Worm (Caenorhabditis elegans) whole organism, L2 larva: ENCODE data around the gene F37A8.1.

Experiments used
- C34F6.9 ChIP-seq: fragments of 150-350 bp; optimal IDR thresholded peaks from 2 replicates; lab custom pipeline; 2014; ENCODE audit warnings: missing biosample characterization, missing genetic modification characterization
- F13H6.1 ChIP-seq: sonication (generic microtip); optimal IDR thresholded peaks from 2 replicates; lab custom pipeline; 2016; ENCODE audit warnings: missing genetic modification characterization, missing compliant biosample characterization
- R02D3.7 ChIP-seq: fragments of 150-350 bp; optimal IDR thresholded peaks from 2 replicates; lab custom pipeline; 2014; ENCODE audit warnings: missing biosample characterization, missing genetic modification characterization
- Y55F3AM.14 ChIP-seq: fragments of 200-800 bp; sonication (Bioruptor generic); optimal IDR thresholded peaks from 2 replicates; lab custom pipeline; 2018; ENCODE audit warnings: mild to moderate bottlenecking, missing genetic modification characterization, missing compliant biosample characterization
- ZK546.5 ChIP-seq: sonication (generic microtip); optimal IDR thresholded peaks from 2 replicates; lab custom pipeline; 2017; ENCODE audit warnings: missing biosample characterization, missing genetic modification characterization
- aly-2 ChIP-seq: fragments of 150-350 bp; optimal IDR thresholded peaks from 2 replicates; lab custom pipeline; 2014; ENCODE audit warnings: missing biosample characterization, missing genetic modification characterization
- blmp-1 ChIP-seq: sonication (generic microtip); optimal IDR thresholded peaks from 2 replicates; lab custom pipeline; 2017; ENCODE audit warnings: missing genetic modification characterization, mild to moderate bottlenecking, missing compliant biosample characterization, antibody characterized with exemption, moderate library complexity; ENCODE audit not compliant: insufficient read depth
- crh-2 ChIP-seq: sonication (generic microtip); optimal IDR thresholded peaks from 2 replicates; lab custom pipeline; 2017; ENCODE audit warnings: missing biosample characterization, missing genetic modification characterization
- dmd-4 ChIP-seq: sonication (generic microtip); optimal IDR thresholded peaks from 2 replicates; lab custom pipeline; 2017; ENCODE audit warnings: missing biosample characterization, missing genetic modification characterization
- egl-27 ChIP-seq: sonication (generic microtip); optimal IDR thresholded peaks from 3 replicates; lab custom pipeline; 2017; ENCODE audit warnings: missing biosample characterization, missing genetic modification reagents, missing genetic modification characterization
- elt-1 ChIP-seq: fragments of 150-350 bp; optimal IDR thresholded peaks from 2 replicates; lab custom pipeline; 2014; ENCODE audit warnings: missing biosample characterization, missing genetic modification characterization
- fos-1 ChIP-seq: fragments of 150-350 bp; optimal IDR thresholded peaks from 2 replicates; lab custom pipeline; 2014; ENCODE audit warnings: missing biosample characterization, missing genetic modification characterization
- gmeb-1 ChIP-seq: fragments of 150-350 bp; optimal IDR thresholded peaks from 2 replicates; lab custom pipeline; 2014; ENCODE audit warnings: missing biosample characterization, missing genetic modification characterization
- lin-11 ChIP-seq: fragments of 150-350 bp; sonication (generic microtip); optimal IDR thresholded peaks from 2 replicates; lab custom pipeline; 2014; ENCODE audit warnings: missing biosample characterization, missing genetic modification characterization, inconsistent platforms, mixed read lengths
- lin-39 ChIP-seq: fragments of 150-350 bp; optimal IDR thresholded peaks from 2 replicates; lab custom pipeline; 2014; ENCODE audit warnings: missing biosample characterization, missing genetic modification reagents, missing genetic modification characterization
- lsy-2 ChIP-seq, 2 experiments: fragments of 150-350 bp in 1 of 2; sonication (generic microtip) in 1 of 2; optimal IDR thresholded peaks; 2 replicates each; lab custom pipeline; 2014 to 2017; ENCODE audit warnings: missing biosample characterization in 2 of 2, missing genetic modification characterization in 2 of 2
- mab-5 ChIP-seq: fragments of 150-350 bp; optimal IDR thresholded peaks from 2 replicates; lab custom pipeline; 2014; ENCODE audit warnings: missing biosample characterization, missing genetic modification characterization
- mbf-1 ChIP-seq: sonication (generic microtip); optimal IDR thresholded peaks from 2 replicates; lab custom pipeline; 2017; ENCODE audit warnings: missing biosample characterization, missing genetic modification characterization
- mdl-1 ChIP-seq, 2 experiments: fragments of 150-350 bp in 1 of 2; sonication (generic microtip) in 1 of 2; optimal IDR thresholded peaks; 2 replicates each; lab custom pipeline; 2017; ENCODE audit warnings: missing biosample characterization in 2 of 2, missing genetic modification characterization in 2 of 2
- nhr-10 ChIP-seq: sonication (generic microtip); optimal IDR thresholded peaks from 2 replicates; lab custom pipeline; 2017; ENCODE audit warnings: missing biosample characterization, missing genetic modification characterization
- nhr-12 ChIP-seq: fragments of 150-350 bp; optimal IDR thresholded peaks from 2 replicates; lab custom pipeline; 2014; ENCODE audit warnings: missing biosample characterization, missing genetic modification characterization
- nhr-129 ChIP-seq: fragments of 150-350 bp; optimal IDR thresholded peaks from 2 replicates; lab custom pipeline; 2014; ENCODE audit warnings: missing biosample characterization, missing genetic modification characterization
- nhr-21 ChIP-seq: fragments of 150-350 bp; optimal IDR thresholded peaks from 2 replicates; lab custom pipeline; 2014; ENCODE audit warnings: missing biosample characterization, missing genetic modification characterization
- nhr-23 ChIP-seq: fragments of 150-350 bp; optimal IDR thresholded peaks from 2 replicates; lab custom pipeline; 2014; ENCODE audit warnings: missing biosample characterization, missing genetic modification reagents, missing genetic modification characterization
- nhr-25 ChIP-seq: fragments of 150-350 bp; sonication (generic microtip); optimal IDR thresholded peaks from 3 replicates; lab custom pipeline; 2014; ENCODE audit warnings: missing biosample characterization, missing genetic modification characterization
- nhr-6 ChIP-seq: fragments of 150-350 bp; optimal IDR thresholded peaks from 2 replicates; lab custom pipeline; 2014; ENCODE audit warnings: missing biosample characterization, missing genetic modification characterization
- nhr-77 ChIP-seq: fragments of 150-350 bp; optimal IDR thresholded peaks from 2 replicates; lab custom pipeline; 2014; ENCODE audit warnings: missing biosample characterization, missing genetic modification characterization
- peb-1 ChIP-seq: fragments of 150-350 bp; optimal IDR thresholded peaks from 2 replicates; lab custom pipeline; 2014; ENCODE audit warnings: missing biosample characterization, missing genetic modification characterization
- sem-4 ChIP-seq: fragments of 150-350 bp; optimal IDR thresholded peaks from 2 replicates; lab custom pipeline; 2014; ENCODE audit warnings: missing biosample characterization, missing genetic modification reagents, missing genetic modification characterization
- skn-1 ChIP-seq: sonication (generic microtip); optimal IDR thresholded peaks from 2 replicates; lab custom pipeline; 2017; ENCODE audit warnings: missing biosample characterization, missing genetic modification characterization
- sma-9 ChIP-seq, 2 experiments: fragments of 150-350 bp in 1 of 2; sonication (generic microtip) in 1 of 2; optimal IDR thresholded peaks; 2 replicates each; lab custom pipeline; 2014 to 2016; ENCODE audit warnings: missing genetic modification characterization in 2 of 2, mild to moderate bottlenecking in 1 of 2, missing biosample characterization in 1 of 2, missing compliant biosample characterization in 1 of 2, missing genetic modification reagents in 1 of 2, moderate library complexity in 1 of 2
- unc-55 ChIP-seq: fragments of 150-350 bp; sonication (generic microtip); optimal IDR thresholded peaks from 3 replicates; lab custom pipeline; 2014; ENCODE audit warnings: missing biosample characterization, missing genetic modification reagents, missing genetic modification characterization
- unc-62 ChIP-seq: fragments of 150-350 bp; optimal IDR thresholded peaks from 2 replicates; lab custom pipeline; 2014; ENCODE audit warnings: missing biosample characterization, missing genetic modification reagents, missing genetic modification characterization
- zag-1 ChIP-seq: fragments of 150-350 bp; optimal IDR thresholded peaks from 2 replicates; lab custom pipeline; 2014; ENCODE audit warnings: missing biosample characterization, missing genetic modification characterization
- ztf-11 ChIP-seq: sonication (generic microtip); optimal IDR thresholded peaks from 2 replicates; lab custom pipeline; 2017; ENCODE audit warnings: missing biosample characterization, missing genetic modification characterization

The F37A8.1 gene

ce11 chrIII:3927450-3927849, 786 bp upstream of the F37A8.1 start (continued):
- TF ChIP-seq mbf-1 (tag; lab: Kevin White, UChicago) = no peak
- no peak for TF ChIP-seq nhr-25 (tag; lab: Kevin White, UChicago)
- TF ChIP-seq crh-2 (tag; lab: Kevin White, UChicago) = no peak
- TF ChIP-seq nhr-6 (tag; lab: Kevin White, UChicago) = no peak
- TF ChIP-seq nhr-21 (tag; lab: Kevin White, UChicago) = no peak
- TF ChIP-seq unc-55 (GFP tag; lab: Kevin White, UChicago) = no peak
- peak; percentile 40 for TF ChIP-seq C34F6.9 (tag; lab: Kevin White, UChicago)
- TF ChIP-seq sma-9 (GFP tag; optimal IDR thresholded peaks at IDR 0.05; lab: Kevin White, UChicago) = peak; percentile 46
- TF ChIP-seq sma-9 (tag; optimal IDR thresholded peaks at IDR 0.05; lab: Kevin White, UChicago) = no peak

- TF ChIP-seq mbf-1 (tag; lab: Kevin White, UChicago) (no peak), gmeb-1 (tag; lab: Kevin White, UChicago) (no peak), nhr-23 (tag; lab: Kevin White, UChicago) (no peak), R02D3.7 (no peak), aly-2 (tag; lab: Kevin White, UChicago) (no peak), egl-27 (tag; lab: Kevin White, UChicago) (no peak), unc-62 (GFP tag; lab: Kevin White, UChicago) (no peak), nhr-12 (tag; lab: Kevin White, UChicago) (no peak), nhr-21 (tag; lab: Kevin White, UChicago) (no peak), lin-39 (tag; lab: Kevin White, UChicago) (no peak), lin-11 (tag; lab: Kevin White, UChicago) (no peak)
- TF ChIP-seq, all 48 proteins: peak for 0
Observed at ce11 chrIII:3931423-3931822, 3.2 kb downstream of the F37A8.1 start, which contains the start of gene F37A8.2. TSS of gene F37A8.2 (minus strand) at chrIII:3931523.

DNA sequence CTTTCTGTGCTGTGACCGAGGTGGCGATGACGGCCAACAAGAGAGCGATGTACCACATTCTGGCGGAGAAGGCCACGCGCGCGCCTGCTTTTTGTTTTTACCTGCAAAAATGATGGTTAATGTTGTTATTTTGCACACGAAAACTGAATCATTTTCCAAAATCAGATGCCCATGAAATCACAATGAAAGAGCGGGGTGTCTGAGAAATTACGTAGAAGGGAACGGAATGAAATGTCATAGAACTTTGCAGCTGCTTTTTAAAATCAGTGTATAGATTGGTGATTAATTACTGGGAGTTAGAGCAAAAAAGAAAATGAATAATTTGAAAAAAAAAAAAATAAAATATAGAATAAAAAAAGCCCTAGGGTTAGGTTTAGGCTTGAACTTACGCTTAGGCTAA, 7.6 kb downstream of the F37A8.1 start, which contains the start of gene npl-10:
Gene npl-10 (minus strand): TSS at position 101 of the 400 bp plus-strand sequence.
- TF ChIP-seq blmp-1 (tag; lab: Kevin White, UChicago) = no peak
- no peak for TF ChIP-seq peb-1
- no peak for TF ChIP-seq sma-9 (GFP tag; optimal IDR thresholded peaks at IDR 0.05; lab: Kevin White, UChicago)
- no peak for TF ChIP-seq sma-9 (tag; optimal IDR thresholded peaks at IDR 0.05; lab: Kevin White, UChicago)
- TF ChIP-seq nhr-10 (tag; lab: Kevin White, UChicago) = no peak
- no peak for TF ChIP-seq aly-2 (tag; lab: Kevin White, UChicago)
- TF ChIP-seq nhr-12 (tag; lab: Kevin White, UChicago) = no peak
- TF ChIP-seq dmd-4 (tag; lab: Kevin White, UChicago) = no peak
- no peak for TF ChIP-seq crh-2 (tag; lab: Kevin White, UChicago)
- TF ChIP-seq nhr-129 (tag; lab: Kevin White, UChicago) = no peak
- no peak for TF ChIP-seq mbf-1 (tag; lab: Kevin White, UChicago)
- no peak for TF ChIP-seq lin-11 (tag; lab: Kevin White, UChicago)
- no peak for TF ChIP-seq sem-4 (tag; lab: Kevin White, UChicago)

DNA sequence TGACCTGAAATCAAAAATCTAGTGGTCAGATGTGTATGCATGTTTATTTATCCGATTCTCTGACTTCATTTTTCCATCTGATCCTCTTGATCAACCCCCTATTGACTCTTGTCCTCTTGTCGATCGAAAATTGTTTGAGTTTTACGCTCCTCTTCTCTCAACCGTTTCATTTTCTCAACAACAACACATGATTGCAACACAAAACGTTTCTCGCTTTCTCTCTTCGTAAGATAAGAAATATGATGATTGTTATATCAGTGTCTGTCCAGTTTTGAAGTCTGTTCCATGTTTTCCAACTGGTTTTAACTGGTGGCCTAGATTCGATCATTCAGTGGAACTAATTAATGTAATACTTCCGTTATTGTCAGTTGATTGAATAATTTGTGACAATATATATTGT, 23.8 kb downstream of the F37A8.1 start:
- TF ChIP-seq nhr-12 (tag; lab: Kevin White, UChicago) = no peak
- no peak for TF ChIP-seq nhr-23 (tag; lab: Kevin White, UChicago)
- no peak for TF ChIP-seq blmp-1 (tag; lab: Kevin White, UChicago)
- TF ChIP-seq nhr-129 (tag; lab: Kevin White, UChicago) = peak; percentile 81
- no peak for TF ChIP-seq elt-1
- TF ChIP-seq F13H6.1 (tag; lab: Kevin White, UChicago) = peak; percentile 4
- TF ChIP-seq mab-5 (tag; lab: Kevin White, UChicago) = no peak
- peak; percentile 36 for TF ChIP-seq gmeb-1 (tag; lab: Kevin White, UChicago)
- no peak for TF ChIP-seq mdl-1 (tag; optimal IDR thresholded peaks at IDR 0.05; lab: Kevin White, UChicago)
- peak; percentile 9 for TF ChIP-seq fos-1 (tag; lab: Kevin White, UChicago)
- peak; percentile 5 for TF ChIP-seq crh-2 (tag; lab: Kevin White, UChicago)
- no peak for TF ChIP-seq mbf-1 (tag; lab: Kevin White, UChicago)
- TF ChIP-seq unc-55 (GFP tag; lab: Kevin White, UChicago) = no peak
- no peak for TF ChIP-seq ZK546.5 (tag; lab: Kevin White, UChicago)
- peak; percentile 58 for TF ChIP-seq sma-9 (GFP tag; optimal IDR thresholded peaks at IDR 0.05; lab: Kevin White, UChicago)
- TF ChIP-seq sma-9 (tag; optimal IDR thresholded peaks at IDR 0.05; lab: Kevin White, UChicago) = no peak
- no peak for TF ChIP-seq Y55F3AM.14
- no peak for TF ChIP-seq dmd-4 (tag; lab: Kevin White, UChicago)
- no peak for TF ChIP-seq skn-1 (tag; lab: Kevin White, UChicago)
- peak in 1 of 2 experiments; percentile 37 for TF ChIP-seq lsy-2 (tag; optimal IDR thresholded peaks at IDR 0.05; lab: Kevin White, UChicago)
- TF ChIP-seq ztf-11 = no peak
- TF ChIP-seq nhr-25 (tag; lab: Kevin White, UChicago) = peak; percentile 33
- TF ChIP-seq nhr-77 (tag; lab: Kevin White, UChicago) = no peak
- no peak for TF ChIP-seq zag-1
- TF ChIP-seq nhr-10 (tag; lab: Kevin White, UChicago) = no peak
